Worm (Caenorhabditis elegans) whole organism, young adult: ENCODE measurements around the gene cest-6.

Experiments
- F22D6.2 ChIP-seq: sonication (generic microtip); optimal IDR thresholded peaks from 2 replicates; lab custom pipeline; 2016; ENCODE audit warnings: mild to moderate bottlenecking, missing genetic modification characterization, missing compliant biosample characterization
- F57A8.1 ChIP-seq: fragments of 200-800 bp; sonication (Bioruptor generic); optimal IDR thresholded peaks from 2 replicates; lab custom pipeline; 2018; ENCODE audit warnings: mild to moderate bottlenecking, missing genetic modification characterization, moderate library complexity, missing compliant biosample characterization
- K12H6.12 ChIP-seq: fragments of 200-800 bp; sonication (Bioruptor generic); optimal IDR thresholded peaks from 2 replicates; lab custom pipeline; 2018; ENCODE audit warnings: mild to moderate bottlenecking, missing genetic modification characterization, missing compliant biosample characterization
- bed-1 ChIP-seq: fragments of 200-800 bp; sonication (Bioruptor generic); IDR thresholded peaks from 2 replicates; pipeline ENCODE4 v1.3.6; 2022; ENCODE audit warnings: missing genetic modification reagents, missing genetic modification characterization, missing compliant biosample characterization
- efl-1 ChIP-seq: fragments of 150-350 bp; optimal IDR thresholded peaks from 2 replicates; lab custom pipeline; 2014; ENCODE audit warnings: missing biosample characterization, missing genetic modification reagents, missing genetic modification characterization
- him-1 ChIP-seq: sonication (generic microtip); optimal IDR thresholded peaks from 2 replicates; lab custom pipeline; 2016; ENCODE audit warnings: missing genotype, missing genetic modification reagents, missing genetic modification characterization, missing compliant biosample characterization
- hrde-1 ChIP-seq: sonication (generic microtip); optimal IDR thresholded peaks from 2 replicates; lab custom pipeline; 2016; ENCODE audit warnings: missing genetic modification characterization, mild to moderate bottlenecking, missing compliant biosample characterization, moderate library complexity, missing genotype, missing genetic modification reagents, borderline replicate concordance
- madf-6 ChIP-seq: fragments of 200-800 bp; sonication (Bioruptor generic); IDR thresholded peaks from 2 replicates; pipeline ENCODE4 v1.3.6; 2022; ENCODE audit warnings: missing genetic modification reagents, missing genetic modification characterization, missing compliant biosample characterization
- snpc-4 ChIP-seq, 5 experiments: fragments of 150-350 bp in 1 of 5; sonication (generic microtip) in 4 of 5; optimal IDR thresholded peaks; 2 replicates each; lab custom pipeline; 2014 to 2018; ENCODE audit warnings: missing genetic modification characterization in 5 of 5, missing biosample characterization in 3 of 5, antibody characterized with exemption in 2 of 5, mild to moderate bottlenecking in 2 of 5, missing compliant biosample characterization in 2 of 5, missing genotype in 2 of 5, moderate library complexity in 2 of 5, missing genetic modification reagents in 1 of 5

DNA sequence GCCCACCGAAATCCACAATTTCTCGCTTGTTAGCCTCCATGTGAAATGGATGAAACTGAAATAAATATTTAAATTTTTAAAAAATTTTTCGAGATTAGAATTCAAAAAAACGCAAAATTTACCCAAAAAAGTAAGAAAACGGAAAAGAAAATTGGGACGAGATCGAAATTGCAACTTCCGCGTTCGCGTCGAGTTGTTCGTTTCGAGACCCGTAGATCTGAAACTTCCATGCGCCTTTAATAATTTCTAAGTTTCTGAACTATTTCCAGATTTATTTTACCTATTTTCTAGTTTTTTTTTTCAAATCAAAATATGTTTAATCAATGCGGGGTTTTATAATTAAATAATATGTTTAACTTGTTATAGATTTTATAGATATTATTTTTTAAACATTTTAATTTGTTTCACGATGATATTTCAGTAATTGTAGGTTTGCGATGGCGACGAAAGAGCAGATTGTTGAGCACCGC lies 48.8 kb upstream of the cest-6 start, which contains the start of the genes pgl-1 and him-3:
- no peak for TF ChIP-seq F22D6.2 (tag; lab: Kevin White, UChicago)
- peak; percentile 52 for TF ChIP-seq madf-6 (GFP tag; lab: Robert Waterston, UW)
- TF ChIP-seq him-1 (tag; lab: Kevin White, UChicago), result no peak
- peak; percentile 56 for TF ChIP-seq efl-1 (GFP tag; lab: Kevin White, UChicago)
- TF ChIP-seq snpc-4 (GFP tag; optimal IDR thresholded peaks at IDR 0.05; lab: Kevin White, UChicago), result no peak
- peak in 2 of 4 experiments; percentile 9 to 17 for TF ChIP-seq snpc-4 (tag; optimal IDR thresholded peaks at IDR 0.05; lab: Kevin White, UChicago)
- TF ChIP-seq K12H6.12, result no peak
- no peak for TF ChIP-seq hrde-1
- TF ChIP-seq F57A8.1 (GFP tag; lab: Kevin White, UChicago), result no peak
- no peak for TF ChIP-seq bed-1 (GFP tag; lab: Robert Waterston, UW)
